Fruit fly (Drosophila melanogaster) whole organism, adult: ENCODE measurements around the gene msps.

Experiments used
- CG5204 ChIP-seq: fragments of 200-800 bp; sonication (Bioruptor generic); optimal IDR thresholded peaks from 2 replicates; lab custom pipeline; 2016; ENCODE audit warnings: missing biosample characterization, missing genetic modification characterization
- CG7045 ChIP-seq: fragments of 200-800 bp; sonication (Bioruptor generic); optimal IDR thresholded peaks from 2 replicates; lab custom pipeline; 2017; ENCODE audit warnings: missing biosample characterization, mild to moderate bottlenecking, missing genetic modification characterization
- CG7101 ChIP-seq: fragments of 200-800 bp; sonication (Bioruptor generic); optimal IDR thresholded peaks from 2 replicates; lab custom pipeline; 2018; ENCODE audit warnings: missing biosample characterization, mild to moderate bottlenecking, missing genetic modification characterization, moderate library complexity
- Mnt ChIP-seq: fragments of 200-800 bp; sonication (Bioruptor generic); optimal IDR thresholded peaks from 2 replicates; lab custom pipeline; 2016; ENCODE audit warnings: missing biosample characterization, mild to moderate bottlenecking, missing genetic modification characterization
- cnc ChIP-seq, 2 experiments: fragments of >200 bp; optimal IDR thresholded peaks; 2 replicates each; lab custom pipeline; 2017
- toe ChIP-seq: fragments of 200-800 bp; sonication (Bioruptor generic); optimal IDR thresholded peaks from 2 replicates; lab custom pipeline; 2016; ENCODE audit warnings: missing biosample characterization, missing genetic modification characterization

- TF ChIP-seq Mnt (GFP tag; lab: Kevin White, UChicago) (peak; percentile 93), CG7045 (peak; percentile 94), cnc (optimal IDR thresholded peaks at IDR 0.05; lab: Kevin White, UChicago) (peak in 1 of 2 experiments; percentile 16), CG5204 (GFP tag; lab: Kevin White, UChicago) (peak; percentile 92), CG7101 (peak; percentile 98), toe (GFP tag; lab: Kevin White, UChicago) (peak; percentile 94)
Measured at dm6 chr3R:16097661-16098329, 47.2 kb downstream of the msps start.
